Fruit fly (Drosophila melanogaster) whole organism, prepupa: ENCODE data around the gene qtc.

Experiments used
- CG10631 ChIP-seq: fragments of 200-800 bp; sonication (Bioruptor generic); optimal IDR thresholded peaks from 2 replicates; lab custom pipeline; 2016; ENCODE audit warnings: missing biosample characterization, missing genetic modification characterization
- CG11762 ChIP-seq: fragments of 200-800 bp; sonication (Bioruptor generic); optimal IDR thresholded peaks from 3 replicates; lab custom pipeline; 2016; ENCODE audit warnings: missing biosample characterization, missing genetic modification characterization; ENCODE audit not compliant: insufficient read depth
- CG11902 ChIP-seq: fragments of 200-800 bp; sonication (Bioruptor generic); optimal IDR thresholded peaks from 3 replicates; lab custom pipeline; 2016; ENCODE audit warnings: missing biosample characterization, missing genetic modification characterization
- CG1621 ChIP-seq: fragments of 200-800 bp; sonication (Bioruptor generic); optimal IDR thresholded peaks from 3 replicates; lab custom pipeline; 2018; ENCODE audit warnings: missing biosample characterization, mild to moderate bottlenecking, missing genetic modification characterization
- CG16779 ChIP-seq: fragments of 200-800 bp; sonication (Bioruptor generic); optimal IDR thresholded peaks from 3 replicates; lab custom pipeline; 2017; ENCODE audit warnings: missing biosample characterization, mild to moderate bottlenecking, missing genetic modification characterization
- CG3032 ChIP-seq: fragments of 200-800 bp; optimal IDR thresholded peaks from 2 replicates; lab custom pipeline; 2019; ENCODE audit warnings: missing biosample characterization, mild to moderate bottlenecking, missing genetic modification characterization, moderate library complexity
- CG31627 ChIP-seq: fragments of 200-800 bp; sonication (Bioruptor generic); optimal IDR thresholded peaks from 3 replicates; lab custom pipeline; 2016; ENCODE audit warnings: missing biosample characterization, missing genetic modification characterization
- CG32006 ChIP-seq: fragments of 200-800 bp; sonication (Bioruptor generic); optimal IDR thresholded peaks from 3 replicates; lab custom pipeline; 2017; ENCODE audit warnings: missing biosample characterization, mild to moderate bottlenecking, missing genetic modification characterization
- CG34406 ChIP-seq: fragments of 200-800 bp; sonication (Bioruptor generic); optimal IDR thresholded peaks from 3 replicates; lab custom pipeline; 2016; ENCODE audit warnings: missing biosample characterization, missing genetic modification characterization
- CG3919 ChIP-seq: fragments of 200-800 bp; sonication (Bioruptor generic); optimal IDR thresholded peaks from 3 replicates; lab custom pipeline; 2016; ENCODE audit warnings: missing biosample characterization, missing genetic modification characterization
- CG4318 ChIP-seq: fragments of 200-800 bp; sonication (Bioruptor generic); optimal IDR thresholded peaks from 3 replicates; lab custom pipeline; 2017; ENCODE audit warnings: missing biosample characterization, mild to moderate bottlenecking, missing genetic modification characterization
- CG6163 ChIP-seq: fragments of 200-800 bp; sonication (Bioruptor generic); IDR thresholded peaks from 3 replicates; pipeline ENCODE4 v1.3.6; 2022; ENCODE audit warnings: missing biosample characterization, missing genetic modification characterization
- CG6276 ChIP-seq: fragments of 200-800 bp; sonication (Bioruptor generic); optimal IDR thresholded peaks from 2 replicates; lab custom pipeline; 2017; ENCODE audit warnings: missing biosample characterization, mild to moderate bottlenecking, missing genetic modification characterization
- CG6792 ChIP-seq: fragments of 200-800 bp; sonication (Bioruptor generic); optimal IDR thresholded peaks from 3 replicates; lab custom pipeline; 2016; ENCODE audit warnings: missing biosample characterization, missing genetic modification characterization
- CG6808 ChIP-seq: fragments of 200-800 bp; sonication (Bioruptor generic); optimal IDR thresholded peaks from 3 replicates; lab custom pipeline; 2017; ENCODE audit warnings: missing biosample characterization, missing genetic modification characterization, mild to moderate bottlenecking, moderate library complexity, missing genetic modification reagents
- CG6854 ChIP-seq: fragments of 200-800 bp; sonication (Bioruptor generic); optimal IDR thresholded peaks from 2 replicates; lab custom pipeline; 2017; ENCODE audit warnings: missing biosample characterization, mild to moderate bottlenecking, missing genetic modification characterization
- CG7368 ChIP-seq: fragments of 200-800 bp; sonication (Bioruptor generic); optimal IDR thresholded peaks from 3 replicates; lab custom pipeline; 2016; ENCODE audit warnings: missing biosample characterization, missing genetic modification characterization
- CG8319 ChIP-seq: fragments of 200-800 bp; sonication (Bioruptor generic); optimal IDR thresholded peaks from 3 replicates; lab custom pipeline; 2016; ENCODE audit warnings: missing biosample characterization, missing genetic modification characterization
- CG8632 ChIP-seq: fragments of 200-800 bp; sonication (Bioruptor generic); optimal IDR thresholded peaks from 3 replicates; lab custom pipeline; 2016; ENCODE audit warnings: missing biosample characterization, missing genetic modification characterization
- CG9139 ChIP-seq: fragments of 200-800 bp; sonication (Bioruptor generic); optimal IDR thresholded peaks from 3 replicates; lab custom pipeline; 2017; ENCODE audit warnings: missing biosample characterization, mild to moderate bottlenecking, missing genetic modification characterization
- Eip75B ChIP-seq: fragments of 200-800 bp; sonication (Bioruptor generic); optimal IDR thresholded peaks from 3 replicates; lab custom pipeline; 2016; ENCODE audit warnings: missing biosample characterization, missing genetic modification characterization
- Eip78C ChIP-seq: fragments of 200-800 bp; sonication (Bioruptor generic); peaks from one replicate; lab custom pipeline; 2016; ENCODE audit warnings: missing biosample characterization, missing genetic modification characterization
- Ets21C ChIP-seq: fragments of 200-800 bp; sonication (Bioruptor generic); optimal IDR thresholded peaks from 3 replicates; lab custom pipeline; 2016; ENCODE audit warnings: missing biosample characterization, missing genetic modification characterization
- Ets96B ChIP-seq: fragments of 200-800 bp; optimal IDR thresholded peaks from 2 replicates; lab custom pipeline; 2019; ENCODE audit warnings: missing biosample characterization, mild to moderate bottlenecking, missing genetic modification characterization, moderate library complexity
- Gug ChIP-seq: fragments of 200-800 bp; sonication (Bioruptor generic); IDR thresholded peaks from 2 replicates; pipeline ENCODE4 v1.3.6; 2022; ENCODE audit warnings: missing biosample characterization, missing genetic modification characterization
- Hr38 ChIP-seq: sonication (Bioruptor generic); optimal IDR thresholded peaks from 2 replicates; lab custom pipeline; 2016; ENCODE audit warnings: missing biosample characterization, missing genetic modification characterization
- Hr39 ChIP-seq: fragments of 200-800 bp; sonication (Bioruptor generic); optimal IDR thresholded peaks from 2 replicates; lab custom pipeline; 2016; ENCODE audit warnings: missing biosample characterization, missing genetic modification characterization
- Hr4 ChIP-seq: fragments of 200-800 bp; sonication (Bioruptor generic); optimal IDR thresholded peaks from 3 replicates; lab custom pipeline; 2016; ENCODE audit warnings: missing biosample characterization, missing genetic modification characterization
- Lpt ChIP-seq: fragments of 200-800 bp; sonication (Bioruptor generic); optimal IDR thresholded peaks from 3 replicates; lab custom pipeline; 2016; ENCODE audit warnings: missing biosample characterization, missing genetic modification characterization
- Met ChIP-seq: fragments of 200-800 bp; sonication (Bioruptor generic); optimal IDR thresholded peaks from 3 replicates; lab custom pipeline; 2016; ENCODE audit warnings: missing biosample characterization, missing genetic modification characterization
- Smox ChIP-seq: fragments of 200-800 bp; sonication (Bioruptor generic); optimal IDR thresholded peaks from 3 replicates; lab custom pipeline; 2016; ENCODE audit warnings: missing biosample characterization, missing genetic modification characterization
- Sox102F ChIP-seq: fragments of 200-800 bp; sonication (Bioruptor generic); optimal IDR thresholded peaks from 2 replicates; lab custom pipeline; 2016; ENCODE audit warnings: missing biosample characterization, mild to moderate bottlenecking, missing genetic modification characterization
- Sox14 ChIP-seq: fragments of 200-800 bp; sonication (Bioruptor generic); optimal IDR thresholded peaks from 3 replicates; lab custom pipeline; 2016; ENCODE audit warnings: missing biosample characterization, missing genetic modification characterization
- Sox15 ChIP-seq: fragments of 200-800 bp; sonication (Bioruptor generic); optimal IDR thresholded peaks from 3 replicates; lab custom pipeline; 2016; ENCODE audit warnings: missing biosample characterization, missing genetic modification characterization
- achi ChIP-seq: fragments of 200-800 bp; sonication (Bioruptor generic); optimal IDR thresholded peaks from 3 replicates; lab custom pipeline; 2016; ENCODE audit warnings: missing biosample characterization, missing genetic modification characterization
- acj6 ChIP-seq: fragments of 200-800 bp; sonication (Bioruptor generic); optimal IDR thresholded peaks from 3 replicates; lab custom pipeline; 2016; ENCODE audit warnings: missing biosample characterization, missing genetic modification characterization
- dac ChIP-seq: fragments of 200-800 bp; sonication (Bioruptor generic); optimal IDR thresholded peaks from 2 replicates; lab custom pipeline; 2017; ENCODE audit warnings: missing biosample characterization, mild to moderate bottlenecking, missing genetic modification characterization
- dsx ChIP-seq: fragments of 200-800 bp; optimal IDR thresholded peaks from 3 replicates; lab custom pipeline; 2019; ENCODE audit warnings: missing biosample characterization, mild to moderate bottlenecking, missing genetic modification characterization, moderate library complexity; ENCODE audit not compliant: poor library complexity, severe bottlenecking
- fd59A ChIP-seq: fragments of 200-800 bp; sonication (Bioruptor generic); optimal IDR thresholded peaks from 2 replicates; lab custom pipeline; 2017; ENCODE audit warnings: missing biosample characterization, mild to moderate bottlenecking, missing genetic modification characterization, missing genetic modification reagents
- fd85E ChIP-seq: fragments of 200-800 bp; sonication (Bioruptor generic); optimal IDR thresholded peaks from 3 replicates; lab custom pipeline; 2016; ENCODE audit warnings: missing biosample characterization, missing genetic modification characterization
- pdm3 ChIP-seq: fragments of 200-800 bp; sonication (Bioruptor generic); optimal IDR thresholded peaks from 3 replicates; lab custom pipeline; 2016; ENCODE audit warnings: missing biosample characterization, missing genetic modification characterization
- spab ChIP-seq: fragments of 200-800 bp; sonication (Bioruptor generic); optimal IDR thresholded peaks from 2 replicates; lab custom pipeline; 2017; ENCODE audit warnings: missing biosample characterization, mild to moderate bottlenecking, missing genetic modification characterization, missing genetic modification reagents
- ss ChIP-seq, 2 experiments: fragments of 200-800 bp; sonication (Bioruptor generic); optimal IDR thresholded peaks; 2 replicates in 1 of 2; 3 replicates in 1 of 2; lab custom pipeline; 2017 to 2018; ENCODE audit warnings: mild to moderate bottlenecking in 2 of 2, missing biosample characterization in 2 of 2, missing genetic modification characterization in 2 of 2, moderate library complexity in 1 of 2
- svp ChIP-seq: fragments of 200-800 bp; sonication (Bioruptor generic); peaks from one replicate; lab custom pipeline; 2016; ENCODE audit warnings: missing biosample characterization, missing genetic modification characterization
- topi ChIP-seq: fragments of 200-800 bp; sonication (Bioruptor generic); optimal IDR thresholded peaks from 3 replicates; lab custom pipeline; 2016; ENCODE audit warnings: missing biosample characterization, missing genetic modification characterization
- vri ChIP-seq: fragments of 200-800 bp; sonication (Bioruptor generic); optimal IDR thresholded peaks from 3 replicates; lab custom pipeline; 2016; ENCODE audit warnings: missing biosample characterization, mild to moderate bottlenecking, missing genetic modification characterization

The qtc gene

dm6 chr2L:5085561-5085960 lies 24.9 kb downstream of the qtc start (continued):
- TF ChIP-seq dsx (GFP tag; lab: Kevin White, UChicago) (no peak), CG8319 (GFP tag; lab: Kevin White, UChicago) (no peak), dac (GFP tag; lab: Kevin White, UChicago) (no peak), Lpt (GFP tag; lab: Kevin White, UChicago) (no peak), spab (GFP tag; lab: Kevin White, UChicago) (no peak), CG6163 (GFP tag; lab: Robert Waterston, UW) (peak; percentile 47; the same call in 2 of the 3 replicates), CG9139 (GFP tag; lab: Kevin White, UChicago) (no peak), Hr4 (GFP tag; lab: Kevin White, UChicago) (peak; percentile 51), CG1621 (no peak), Ets21C (GFP tag; lab: Kevin White, UChicago) (no peak), CG6276 (GFP tag; lab: Kevin White, UChicago) (peak; percentile 11), achi (GFP tag; lab: Kevin White, UChicago) (peak; percentile 37), pdm3 (GFP tag; lab: Kevin White, UChicago) (peak; percentile 32), CG3032 (tag; lab: Kevin White, UChicago) (no peak)
- TF ChIP-seq, all 60 proteins: peak for 27

dm6 chr2L:5086905-5087522 lies 26.4 kb downstream of the qtc start:
- TF ChIP-seq Eip78C (GFP tag; lab: Kevin White, UChicago) (peak; percentile 98), spab (GFP tag; lab: Kevin White, UChicago) (peak; percentile 84), CG7368 (peak; percentile 82), pdm3 (GFP tag; lab: Kevin White, UChicago) (peak; percentile 92), acj6 (GFP tag; lab: Kevin White, UChicago) (peak; percentile 90), Gug (GFP tag; lab: Robert Waterston, UW) (peak; percentile 69), CG8632 (GFP tag; lab: Kevin White, UChicago) (peak; percentile 89), CG8319 (GFP tag; lab: Kevin White, UChicago) (peak; percentile 86), CG31627 (GFP tag; lab: Kevin White, UChicago) (peak; percentile 84), CG6163 (GFP tag; lab: Robert Waterston, UW) (peak; percentile 81), CG3919 (GFP tag; lab: Kevin White, UChicago) (peak; percentile 89), CG6792 (peak; percentile 91), Hr38 (GFP tag; lab: Kevin White, UChicago) (peak; percentile 15), Smox (GFP tag; lab: Kevin White, UChicago) (peak; percentile 86), Hr39 (peak; percentile 83), CG4318 (GFP tag; lab: Kevin White, UChicago) (peak; percentile 81), CG32006 (GFP tag; lab: Kevin White, UChicago) (peak; percentile 92), dsx (GFP tag; lab: Kevin White, UChicago) (peak; percentile 81), fd59A (GFP tag; lab: Kevin White, UChicago) (peak; percentile 82), CG16779 (tag; lab: Kevin White, UChicago) (peak; percentile 79), CG6276 (GFP tag; lab: Kevin White, UChicago) (peak; percentile 86), achi (GFP tag; lab: Kevin White, UChicago) (peak; percentile 88), Ets21C (GFP tag; lab: Kevin White, UChicago) (peak; percentile 78), Met (GFP tag; lab: Kevin White, UChicago) (peak; percentile 86), fd85E (GFP tag; lab: Kevin White, UChicago) (peak; percentile 68), Eip75B (peak; percentile 90), Ets96B (tag; lab: Kevin White, UChicago) (peak; percentile 83), Sox14 (GFP tag; lab: Kevin White, UChicago) (peak; percentile 86), CG6854 (GFP tag; lab: Kevin White, UChicago) (peak; percentile 84), dac (GFP tag; lab: Kevin White, UChicago) (peak; percentile 74), Lpt (GFP tag; lab: Kevin White, UChicago) (peak; percentile 86), svp (peak; percentile 91), CG1621 (peak; percentile 81), ss (GFP tag; optimal IDR thresholded peaks at IDR 0.05; lab: Kevin White, UChicago) (peak; percentile 82 to 91), CG10631 (GFP tag; lab: Kevin White, UChicago) (peak; percentile 85), Sox15 (GFP tag; lab: Kevin White, UChicago) (peak; percentile 75), CG11902 (GFP tag; lab: Kevin White, UChicago) (peak; percentile 75), CG3032 (tag; lab: Kevin White, UChicago) (peak; percentile 80), vri (GFP tag; lab: Kevin White, UChicago) (peak; percentile 72), CG11762 (peak; percentile 83), Sox102F (GFP tag; lab: Kevin White, UChicago) (peak; percentile 89), CG6808 (GFP tag; lab: Kevin White, UChicago) (peak; percentile 86), CG34406 (GFP tag; lab: Kevin White, UChicago) (peak; percentile 88), topi (GFP tag; lab: Kevin White, UChicago) (peak; percentile 88)
